Worm (Caenorhabditis elegans): ENCODE measurements around the gene flp-8.

DNA sequence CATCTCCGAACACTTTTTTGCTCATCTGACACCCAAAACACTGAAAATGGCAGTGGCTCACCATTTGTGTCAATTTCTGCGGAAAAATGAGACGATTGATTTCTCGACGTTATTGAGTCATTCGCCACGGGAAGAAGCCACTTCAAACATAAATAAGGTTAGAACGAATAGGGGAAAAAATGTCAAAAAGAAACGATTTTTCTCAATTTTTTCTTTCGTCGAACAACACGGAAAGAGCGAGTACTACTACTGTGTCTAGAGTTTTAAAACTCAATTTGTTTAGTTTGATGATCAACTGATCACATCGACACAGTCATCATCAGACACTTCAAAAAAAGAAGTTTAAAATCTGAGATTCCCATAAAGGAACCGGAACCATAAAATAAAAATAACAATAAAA, 39.7 kb downstream of the flp-8 start:
- no peak for TF ChIP-seq snpc-4 (tag; optimal IDR thresholded peaks at IDR 0.05)
- no peak for TF ChIP-seq nhr-77 (tag; optimal IDR thresholded peaks at IDR 0.05)

All from whole organism, L3 larva.